Fruit fly (Drosophila melanogaster) whole organism, embryonic: Measurements from ENCODE around the gene CG32425.

Experiments used
- ATbp ChIP-seq: fragments of 200-800 bp; sonication (Bioruptor generic); optimal IDR thresholded peaks from 2 replicates; lab custom pipeline; 2017; ENCODE audit warnings: missing biosample characterization, mild to moderate bottlenecking, missing genetic modification characterization, missing genetic modification reagents
- Atf6 ChIP-seq: fragments of 200-800 bp; sonication (Bioruptor generic); IDR thresholded peaks from 2 replicates; pipeline ENCODE4 v1.3.6; 2022; ENCODE audit warnings: missing biosample characterization, missing genetic modification characterization
- CG10274 ChIP-seq: fragments of 200-800 bp; sonication (Bioruptor generic); optimal IDR thresholded peaks from 3 replicates; lab custom pipeline; 2017; ENCODE audit warnings: missing biosample characterization, mild to moderate bottlenecking, missing genetic modification characterization
- CG11085 ChIP-seq: fragments of 200-800 bp; sonication (Bioruptor generic); IDR thresholded peaks from 2 replicates; pipeline ENCODE4 v1.3.6; 2022; ENCODE audit warnings: missing biosample characterization, missing genetic modification characterization
- CG11504 ChIP-seq: fragments of 200-800 bp; sonication (Bioruptor generic); optimal IDR thresholded peaks from 3 replicates; lab custom pipeline; 2019; ENCODE audit warnings: missing biosample characterization, mild to moderate bottlenecking, missing genetic modification characterization, moderate library complexity
- CG12104 ChIP-seq: fragments of 200-800 bp; sonication (Bioruptor generic); optimal IDR thresholded peaks from 3 replicates; lab custom pipeline; 2016; ENCODE audit warnings: missing biosample characterization, missing genetic modification characterization
- CG14965 ChIP-seq: fragments of 200-800 bp; sonication (Bioruptor generic); optimal IDR thresholded peaks from 2 replicates; lab custom pipeline; 2016; ENCODE audit warnings: missing biosample characterization, missing genetic modification characterization, borderline replicate concordance
- CG1529 ChIP-seq: fragments of 200-800 bp; sonication (Bioruptor generic); optimal IDR thresholded peaks from 3 replicates; lab custom pipeline; 2018; ENCODE audit warnings: missing biosample characterization, missing genetic modification characterization
- CG1602 ChIP-seq: fragments of 200-800 bp; sonication (Bioruptor generic); optimal IDR thresholded peaks from 3 replicates; lab custom pipeline; 2016; ENCODE audit warnings: missing biosample characterization, missing genetic modification characterization
- CG16863 ChIP-seq: fragments of 200-800 bp; sonication (Bioruptor generic); optimal IDR thresholded peaks from 3 replicates; lab custom pipeline; 2016; ENCODE audit warnings: missing biosample characterization, missing genetic modification characterization
- CG17912 ChIP-seq: fragments of 200-800 bp; sonication (Bioruptor generic); optimal IDR thresholded peaks from 2 replicates; lab custom pipeline; 2018; ENCODE audit warnings: missing biosample characterization, mild to moderate bottlenecking, missing genetic modification characterization
- CG18011 ChIP-seq: fragments of 200-800 bp; sonication (Bioruptor generic); optimal IDR thresholded peaks from 2 replicates; lab custom pipeline; 2017; ENCODE audit warnings: missing biosample characterization, missing genetic modification characterization, mild to moderate bottlenecking, moderate library complexity, missing genotype
- CG3065 ChIP-seq: fragments of 200-800 bp; sonication (Bioruptor generic); optimal IDR thresholded peaks from 2 replicates; lab custom pipeline; 2016; ENCODE audit warnings: missing biosample characterization, missing genetic modification characterization
- CG33557 ChIP-seq: fragments of 200-800 bp; sonication (Bioruptor generic); optimal IDR thresholded peaks from 2 replicates; lab custom pipeline; 2019; ENCODE audit warnings: missing biosample characterization, mild to moderate bottlenecking, missing genetic modification characterization, moderate library complexity
- CG34224 ChIP-seq: fragments of 200-800 bp; sonication (Bioruptor generic); IDR thresholded peaks from 3 replicates; pipeline ENCODE4 v1.3.6; 2022; ENCODE audit warnings: missing biosample characterization, missing genetic modification characterization; ENCODE audit not compliant: partially characterized antibody
- CG3995 ChIP-seq: fragments of 200-800 bp; sonication (Bioruptor generic); optimal IDR thresholded peaks from 3 replicates; lab custom pipeline; 2016; ENCODE audit warnings: missing biosample characterization, missing genetic modification characterization
- CG6272 ChIP-seq: fragments of 200-800 bp; sonication (Bioruptor generic); IDR thresholded peaks from 2 replicates; pipeline ENCODE4 v1.3.6; 2022; ENCODE audit warnings: missing biosample characterization, missing genetic modification characterization
- CG6854 ChIP-seq: fragments of 200-800 bp; sonication (Bioruptor generic); optimal IDR thresholded peaks from 3 replicates; lab custom pipeline; 2017; ENCODE audit warnings: missing biosample characterization, mild to moderate bottlenecking, missing genetic modification characterization
- CG7556 ChIP-seq: fragments of 200-800 bp; sonication (Bioruptor generic); optimal IDR thresholded peaks from 2 replicates; lab custom pipeline; 2017; ENCODE audit warnings: missing biosample characterization, mild to moderate bottlenecking, missing genetic modification characterization
- CG7987 ChIP-seq: fragments of 200-800 bp; sonication (Bioruptor generic); optimal IDR thresholded peaks from 2 replicates; lab custom pipeline; 2018; ENCODE audit warnings: missing biosample characterization, mild to moderate bottlenecking, missing genetic modification characterization, moderate library complexity
- CG8281 ChIP-seq: fragments of 200-800 bp; sonication (Bioruptor generic); optimal IDR thresholded peaks from 2 replicates; lab custom pipeline; 2018; ENCODE audit warnings: missing biosample characterization, mild to moderate bottlenecking, missing genetic modification characterization, moderate library complexity
- CG9727 ChIP-seq: fragments of 200-800 bp; sonication (Bioruptor generic); optimal IDR thresholded peaks from 3 replicates; lab custom pipeline; 2017; ENCODE audit warnings: missing biosample characterization, mild to moderate bottlenecking, missing genetic modification characterization
- Dp ChIP-seq: fragments of 200-800 bp; sonication (Bioruptor generic); optimal IDR thresholded peaks from 2 replicates; lab custom pipeline; 2018; ENCODE audit warnings: missing biosample characterization, mild to moderate bottlenecking, missing genetic modification characterization, moderate library complexity
- Hand ChIP-seq: fragments of 200-800 bp; sonication (Bioruptor generic); optimal IDR thresholded peaks from 2 replicates; lab custom pipeline; 2017; ENCODE audit warnings: mild to moderate bottlenecking, missing biosample characterization, missing genetic modification reagents, missing genetic modification characterization
- HmgD ChIP-seq: fragments of 200-800 bp; sonication (Bioruptor generic); optimal IDR thresholded peaks from 3 replicates; lab custom pipeline; 2016; ENCODE audit warnings: missing biosample characterization, missing genetic modification characterization
- Hr78 ChIP-seq, 2 experiments: fragments of 200-800 bp in 1 of 2; fragments of >200 bp in 1 of 2; sonication (Bioruptor generic) in 1 of 2; optimal IDR thresholded peaks; 2 replicates each; lab custom pipeline; 2017 to 2019; ENCODE audit warnings: missing biosample characterization in 2 of 2, missing genetic modification characterization in 2 of 2, mild to moderate bottlenecking in 1 of 2, moderate library complexity in 1 of 2
- Lhr ChIP-seq: fragments of 200-800 bp; sonication (Bioruptor generic); optimal IDR thresholded peaks from 3 replicates; lab custom pipeline; 2017; ENCODE audit warnings: mild to moderate bottlenecking, missing biosample characterization, missing genetic modification reagents, missing genetic modification characterization
- Ptx1 ChIP-seq: fragments of 200-800 bp; sonication (Bioruptor generic); IDR thresholded peaks from 2 replicates; pipeline ENCODE4 v1.3.6; 2022; ENCODE audit warnings: missing biosample characterization, missing genetic modification characterization
- Six4 ChIP-seq: fragments of 200-800 bp; sonication (Bioruptor generic); optimal IDR thresholded peaks from 2 replicates; lab custom pipeline; 2016; ENCODE audit warnings: missing biosample characterization, missing genetic modification characterization
- Usf ChIP-seq: fragments of 200-800 bp; sonication (Bioruptor generic); optimal IDR thresholded peaks from 2 replicates; lab custom pipeline; 2017; ENCODE audit warnings: missing genotype, missing biosample characterization, missing genetic modification characterization
- Vsx1 ChIP-seq: fragments of 200-800 bp; sonication (Bioruptor generic); optimal IDR thresholded peaks from 2 replicates; lab custom pipeline; 2017; ENCODE audit warnings: missing biosample characterization, mild to moderate bottlenecking, missing genetic modification characterization, missing genetic modification reagents
- Xrp1 ChIP-seq: fragments of 200-800 bp; sonication (Bioruptor generic); IDR thresholded peaks from 2 replicates; pipeline ENCODE4 v1.3.6; 2022; ENCODE audit warnings: missing biosample characterization, missing genetic modification characterization
- YL-1 ChIP-seq: fragments of 200-800 bp; sonication (Bioruptor generic); optimal IDR thresholded peaks from 3 replicates; lab custom pipeline; 2017; ENCODE audit warnings: missing biosample characterization, mild to moderate bottlenecking, missing genetic modification characterization
- bigmax ChIP-seq: fragments of 200-800 bp; sonication (Bioruptor generic); optimal IDR thresholded peaks from 2 replicates; lab custom pipeline; 2018; ENCODE audit warnings: missing biosample characterization, mild to moderate bottlenecking, missing genetic modification characterization
- chm ChIP-seq: fragments of 200-800 bp; sonication (Bioruptor generic); IDR thresholded peaks from 2 replicates; pipeline ENCODE4 v1.3.6; 2022; ENCODE audit warnings: missing biosample characterization, missing genetic modification characterization
- fd64A ChIP-seq: fragments of 200-800 bp; sonication (Bioruptor generic); optimal IDR thresholded peaks from 3 replicates; lab custom pipeline; 2018; ENCODE audit warnings: missing biosample characterization, mild to moderate bottlenecking, missing genetic modification characterization
- mam ChIP-seq: fragments of 200-800 bp; sonication (Bioruptor generic); optimal IDR thresholded peaks from 3 replicates; lab custom pipeline; 2016; ENCODE audit warnings: missing biosample characterization, missing genetic modification characterization
- p53 ChIP-seq: fragments of 200-800 bp; sonication (Bioruptor generic); optimal IDR thresholded peaks from 2 replicates; lab custom pipeline; 2016; ENCODE audit warnings: missing biosample characterization, missing genetic modification characterization
- pb ChIP-seq: fragments of 200-800 bp; sonication (Bioruptor generic); optimal IDR thresholded peaks from 3 replicates; lab custom pipeline; 2016; ENCODE audit warnings: missing biosample characterization, missing genetic modification characterization
- phol ChIP-seq: fragments of 200-800 bp; sonication (Bioruptor generic); optimal IDR thresholded peaks from 3 replicates; lab custom pipeline; 2018; ENCODE audit warnings: missing biosample characterization, mild to moderate bottlenecking, missing genetic modification characterization, moderate library complexity
- repo ChIP-seq: fragments of 200-800 bp; sonication (Bioruptor generic); optimal IDR thresholded peaks from 2 replicates; lab custom pipeline; 2016; ENCODE audit warnings: missing biosample characterization, missing genetic modification characterization
- ro ChIP-seq: fragments of 200-800 bp; sonication (Bioruptor generic); IDR thresholded peaks from 2 replicates; pipeline ENCODE4 v1.3.6; 2022; ENCODE audit warnings: missing biosample characterization, missing genetic modification characterization
- row ChIP-seq: fragments of 200-800 bp; sonication (Bioruptor generic); IDR thresholded peaks from 3 replicates; pipeline ENCODE4 v1.3.6; 2022; ENCODE audit warnings: missing biosample characterization, missing genetic modification characterization
- sim ChIP-seq: fragments of 200-800 bp; sonication (Bioruptor generic); IDR thresholded peaks from 2 replicates; pipeline ENCODE4 v1.3.6; 2022; ENCODE audit warnings: missing biosample characterization, missing genetic modification characterization
- so ChIP-seq: fragments of 200-800 bp; sonication (Bioruptor generic); IDR thresholded peaks from 3 replicates; pipeline ENCODE4 v1.3.6; 2022; ENCODE audit warnings: missing biosample characterization, missing genetic modification characterization
- sr ChIP-seq: fragments of 200-800 bp; sonication (Bioruptor generic); IDR thresholded peaks from 3 replicates; pipeline ENCODE4 v1.3.6; 2022; ENCODE audit warnings: missing biosample characterization, missing genetic modification characterization
- sug ChIP-seq: fragments of 200-800 bp; optimal IDR thresholded peaks from 2 replicates; lab custom pipeline; 2019; ENCODE audit warnings: missing biosample characterization, mild to moderate bottlenecking, missing genetic modification characterization, moderate library complexity
- tna ChIP-seq: fragments of 200-800 bp; sonication (Bioruptor generic); IDR thresholded peaks from 2 replicates; pipeline ENCODE4 v1.3.6; 2022; ENCODE audit warnings: missing biosample characterization, missing genetic modification characterization; ENCODE audit not compliant: partially characterized antibody
- trh ChIP-seq: fragments of 200-800 bp; sonication (Bioruptor generic); optimal IDR thresholded peaks from 2 replicates; lab custom pipeline; 2016; ENCODE audit warnings: missing biosample characterization, missing genetic modification characterization
- zen ChIP-seq: fragments of 200-800 bp; sonication (Bioruptor generic); optimal IDR thresholded peaks from 3 replicates; lab custom pipeline; 2018; ENCODE audit warnings: missing biosample characterization, mild to moderate bottlenecking, missing genetic modification characterization, moderate library complexity

CG32425 gene

DNA sequence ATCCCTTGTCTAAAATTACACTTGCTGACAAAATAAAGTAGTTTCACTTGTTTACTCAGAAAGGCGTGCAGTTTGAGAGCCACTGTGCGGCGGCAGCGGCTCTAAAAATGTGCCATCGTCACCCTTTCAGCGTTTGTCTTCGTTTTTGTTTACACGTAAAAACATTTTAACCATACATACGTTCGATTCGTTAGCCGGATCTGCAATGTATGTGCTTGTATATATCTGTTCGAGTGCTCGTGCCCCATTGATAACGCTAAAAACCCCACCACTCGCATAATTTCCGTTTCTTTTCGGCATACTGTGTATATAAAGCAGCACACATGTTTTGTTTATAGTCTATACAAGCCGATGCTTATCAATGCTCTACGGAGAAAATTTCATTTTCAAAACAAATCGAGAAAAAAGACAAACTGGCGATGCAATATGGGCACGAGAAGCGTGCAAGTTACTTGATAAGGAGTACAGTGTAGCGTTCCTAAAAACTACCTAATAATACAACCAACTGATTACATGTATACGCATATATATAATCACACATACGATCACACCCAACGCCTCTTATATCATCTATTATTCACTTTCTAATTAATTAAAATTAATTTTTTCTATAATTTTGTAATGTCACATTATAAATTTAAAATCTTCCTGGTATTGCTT is 19.5 kb downstream of the CG32425 start (continued):
- TF ChIP-seq sug: peak; percentile 47
- TF ChIP-seq Hand: peak; percentile 44
- TF ChIP-seq CG6854 (GFP tag; lab: Kevin White, UChicago): peak; percentile 52
- peak; percentile 45 for TF ChIP-seq Ptx1 (GFP tag; lab: Robert Waterston, UW)
- no peak for TF ChIP-seq CG8281
- no peak for TF ChIP-seq Hr78 (GFP tag; optimal IDR thresholded peaks at IDR 0.05; lab: Kevin White, UChicago)
- TF ChIP-seq CG34224 (GFP tag; lab: Robert Waterston, UW): 0 out of 3 replicates have a peak, but pooled peaks have one; percentile 31
- no peak for TF ChIP-seq CG12104 (GFP tag; lab: Kevin White, UChicago)
- TF ChIP-seq CG14965 (GFP tag; lab: Kevin White, UChicago): no peak
- TF ChIP-seq ATbp (GFP tag; lab: Kevin White, UChicago): peak; percentile 36
- 0 out of 2 replicates have a peak, but pooled peaks have one; percentile 28 for TF ChIP-seq Atf6 (GFP tag; lab: Robert Waterston, UW)
- TF ChIP-seq sim (GFP tag; lab: Robert Waterston, UW): no peak
- no peak for TF ChIP-seq CG16863 (GFP tag; lab: Kevin White, UChicago)
- TF ChIP-seq so (GFP tag; lab: Robert Waterston, UW): 0 out of 3 replicates have a peak, but pooled peaks have one; percentile 6
- no peak for TF ChIP-seq bigmax
- no peak for TF ChIP-seq pb (GFP tag; lab: Kevin White, UChicago)
- TF ChIP-seq HmgD (GFP tag; lab: Kevin White, UChicago): no peak
- no peak for TF ChIP-seq Lhr
- 0 out of 2 replicates have a peak, but pooled peaks have one; percentile 34 for TF ChIP-seq tna (GFP tag; lab: Robert Waterston, UW)
- TF ChIP-seq CG10274: no peak
- no peak for TF ChIP-seq CG3995 (GFP tag; lab: Kevin White, UChicago)
- TF ChIP-seq CG7556: peak; percentile 66
- no peak for TF ChIP-seq repo (GFP tag; lab: Kevin White, UChicago)
- peak; percentile 70 for TF ChIP-seq CG11504 (tag; lab: Kevin White, UChicago)
- TF ChIP-seq row (GFP tag; lab: Robert Waterston, UW): peak; percentile 83
- TF ChIP-seq sr (GFP tag; lab: Robert Waterston, UW): no peak
- TF ChIP-seq CG18011 (GFP tag; lab: Kevin White, UChicago): no peak
- peak; percentile 74 for TF ChIP-seq Xrp1 (GFP tag; lab: Robert Waterston, UW)
- no peak for TF ChIP-seq CG9727 (GFP tag; lab: Kevin White, UChicago)
- TF ChIP-seq CG3065: no peak
- TF ChIP-seq fd64A (GFP tag; lab: Kevin White, UChicago): no peak
- TF ChIP-seq Vsx1 (GFP tag; lab: Kevin White, UChicago): no peak
- peak; percentile 42 for TF ChIP-seq Six4 (GFP tag; lab: Kevin White, UChicago)
- no peak for TF ChIP-seq CG11085 (GFP tag; lab: Robert Waterston, UW)
- no peak for TF ChIP-seq mam (GFP tag; lab: Kevin White, UChicago)
- TF ChIP-seq Dp: no peak
- TF ChIP-seq trh: no peak
- no peak for TF ChIP-seq ro (GFP tag; lab: Robert Waterston, UW)
- TF ChIP-seq CG6272 (GFP tag; lab: Robert Waterston, UW): no peak
- TF ChIP-seq YL-1 (GFP tag; lab: Kevin White, UChicago): peak; percentile 27
- peak; percentile 40 for TF ChIP-seq CG1602 (GFP tag; lab: Kevin White, UChicago)
- TF ChIP-seq CG33557 (GFP tag; lab: Kevin White, UChicago): no peak
- TF ChIP-seq p53 (GFP tag; lab: Kevin White, UChicago): no peak
- peak; percentile 38 for TF ChIP-seq CG17912
- no peak for TF ChIP-seq CG1529
- peak; percentile 62 for TF ChIP-seq phol (tag; lab: Kevin White, UChicago)
- peak; percentile 28; the same call in 1 of the 2 replicates for TF ChIP-seq chm (GFP tag; lab: Robert Waterston, UW)
- TF ChIP-seq CG7987 (GFP tag; lab: Kevin White, UChicago): no peak
- no peak for TF ChIP-seq zen (tag; lab: Kevin White, UChicago)
- TF ChIP-seq Usf (GFP tag; lab: Kevin White, UChicago): peak; percentile 15
